Fruit fly (Drosophila melanogaster) whole organism, embryonic: Measurements from ENCODE around the gene Ras85D.

ENCODE experiments used
- CG10267 ChIP-seq: fragments of 200-800 bp; sonication (Bioruptor generic); optimal IDR thresholded peaks from 2 replicates; lab custom pipeline; 2018; ENCODE audit warnings: missing biosample characterization, mild to moderate bottlenecking, missing genetic modification characterization, moderate library complexity
- CG10979 ChIP-seq: fragments of 200-800 bp; sonication (Bioruptor generic); optimal IDR thresholded peaks from 2 replicates; lab custom pipeline; 2018; ENCODE audit warnings: missing biosample characterization, mild to moderate bottlenecking, missing genetic modification characterization, moderate library complexity
- CG12236 ChIP-seq: fragments of 200-800 bp; sonication (Bioruptor generic); optimal IDR thresholded peaks from 2 replicates; lab custom pipeline; 2016; ENCODE audit warnings: missing biosample characterization, missing genetic modification characterization
- CG15073 ChIP-seq: fragments of 200-800 bp; sonication (Bioruptor generic); optimal IDR thresholded peaks from 2 replicates; lab custom pipeline; 2016; ENCODE audit warnings: missing biosample characterization, missing genetic modification characterization
- CG1529 ChIP-seq: fragments of 200-800 bp; sonication (Bioruptor generic); optimal IDR thresholded peaks from 3 replicates; lab custom pipeline; 2018; ENCODE audit warnings: missing biosample characterization, missing genetic modification characterization
- CG15696 ChIP-seq: fragments of 200-800 bp; sonication (Bioruptor generic); optimal IDR thresholded peaks from 2 replicates; lab custom pipeline; 2019; ENCODE audit warnings: missing biosample characterization, mild to moderate bottlenecking, missing genetic modification characterization, moderate library complexity
- CG16815 ChIP-seq: fragments of 200-800 bp; sonication (Bioruptor generic); optimal IDR thresholded peaks from 3 replicates; lab custom pipeline; 2017; ENCODE audit warnings: missing biosample characterization, mild to moderate bottlenecking, missing genetic modification characterization
- CG16863 ChIP-seq: fragments of 200-800 bp; sonication (Bioruptor generic); optimal IDR thresholded peaks from 3 replicates; lab custom pipeline; 2016; ENCODE audit warnings: missing biosample characterization, missing genetic modification characterization
- CG18011 ChIP-seq: fragments of 200-800 bp; sonication (Bioruptor generic); optimal IDR thresholded peaks from 2 replicates; lab custom pipeline; 2017; ENCODE audit warnings: missing biosample characterization, missing genetic modification characterization, mild to moderate bottlenecking, moderate library complexity, missing genotype
- CG2202 ChIP-seq: fragments of 200-800 bp; sonication (Bioruptor generic); optimal IDR thresholded peaks from 2 replicates; lab custom pipeline; 2018; ENCODE audit warnings: missing biosample characterization, mild to moderate bottlenecking, missing genetic modification characterization
- CG2875 ChIP-seq: fragments of 200-800 bp; sonication (Bioruptor generic); optimal IDR thresholded peaks from 2 replicates; lab custom pipeline; 2017; ENCODE audit warnings: missing biosample characterization, mild to moderate bottlenecking, missing genetic modification characterization, missing genetic modification reagents
- CG31224 ChIP-seq: fragments of 200-800 bp; sonication (Bioruptor generic); IDR thresholded peaks from 2 replicates; pipeline ENCODE4 v1.3.6; 2022; ENCODE audit warnings: missing biosample characterization, missing genetic modification characterization
- CG31441 ChIP-seq: fragments of 200-800 bp; sonication (Bioruptor generic); IDR thresholded peaks from 2 replicates; pipeline ENCODE4 v1.3.6; 2022; ENCODE audit warnings: missing biosample characterization, missing genetic modification characterization
- CG33213 ChIP-seq: fragments of 200-800 bp; sonication (Bioruptor generic); optimal IDR thresholded peaks from 3 replicates; lab custom pipeline; 2016; ENCODE audit warnings: missing biosample characterization, missing genetic modification characterization
- CG3838 ChIP-seq: fragments of 200-800 bp; sonication (Bioruptor generic); optimal IDR thresholded peaks from 3 replicates; lab custom pipeline; 2016; ENCODE audit warnings: missing biosample characterization, missing genetic modification characterization
- CG3847 ChIP-seq: fragments of 200-800 bp; sonication (Bioruptor generic); IDR thresholded peaks from 2 replicates; pipeline ENCODE4 v1.3.6; 2022; ENCODE audit warnings: missing biosample characterization, missing genetic modification characterization
- CG4360 ChIP-seq: fragments of 200-800 bp; sonication (Bioruptor generic); IDR thresholded peaks from 2 replicates; pipeline ENCODE4 v1.3.6; 2022; ENCODE audit warnings: missing biosample characterization, missing genetic modification characterization
- CG4404 ChIP-seq: fragments of 200-800 bp; sonication (Bioruptor generic); IDR thresholded peaks from 2 replicates; pipeline ENCODE4 v1.3.6; 2022; ENCODE audit warnings: missing biosample characterization, missing genetic modification characterization
- CG7987 ChIP-seq: fragments of 200-800 bp; sonication (Bioruptor generic); optimal IDR thresholded peaks from 2 replicates; lab custom pipeline; 2018; ENCODE audit warnings: missing biosample characterization, mild to moderate bottlenecking, missing genetic modification characterization, moderate library complexity
- CG8478 ChIP-seq: fragments of >200 bp; optimal IDR thresholded peaks from 2 replicates; lab custom pipeline; 2018
- CG8924 ChIP-seq: fragments of 200-800 bp; optimal IDR thresholded peaks from 3 replicates; lab custom pipeline; 2019; ENCODE audit warnings: missing biosample characterization, mild to moderate bottlenecking, missing genetic modification characterization, moderate library complexity
- D ChIP-seq, 2 experiments: fragments of 200-800 bp in 1 of 2; fragments of >200 bp in 1 of 2; sonication (Bioruptor generic) in 1 of 2; optimal IDR thresholded peaks; 2 replicates in 1 of 2; 3 replicates in 1 of 2; lab custom pipeline; 2017; ENCODE audit warnings: mild to moderate bottlenecking in 1 of 2, missing biosample characterization in 1 of 2, missing genetic modification characterization in 1 of 2, missing genetic modification reagents in 1 of 2
- D19A ChIP-seq: fragments of 200-800 bp; optimal IDR thresholded peaks from 3 replicates; lab custom pipeline; 2019; ENCODE audit warnings: missing biosample characterization, mild to moderate bottlenecking, missing genetic modification characterization, moderate library complexity
- Deaf1 ChIP-seq: fragments of 200-800 bp; optimal IDR thresholded peaks from 3 replicates; lab custom pipeline; 2019; ENCODE audit warnings: missing biosample characterization, mild to moderate bottlenecking, missing genetic modification characterization, moderate library complexity
- Hr3 ChIP-seq: fragments of 200-800 bp; sonication (Bioruptor generic); optimal IDR thresholded peaks from 3 replicates; lab custom pipeline; 2016; ENCODE audit warnings: missing biosample characterization, missing genetic modification characterization
- Hsf ChIP-seq: fragments of 200-800 bp; sonication (Bioruptor generic); optimal IDR thresholded peaks from 3 replicates; lab custom pipeline; 2016; ENCODE audit warnings: missing biosample characterization, missing genetic modification characterization
- Max ChIP-seq: fragments of 200-800 bp; sonication (Bioruptor generic); optimal IDR thresholded peaks from 2 replicates; lab custom pipeline; 2016; ENCODE audit warnings: missing biosample characterization, mild to moderate bottlenecking, missing genetic modification characterization
- NFAT ChIP-seq: fragments of 200-800 bp; sonication (Bioruptor generic); IDR thresholded peaks from 2 replicates; pipeline ENCODE4 v1.3.6; 2022; ENCODE audit warnings: missing biosample characterization, missing genetic modification characterization
- NK7.1 ChIP-seq: fragments of 200-800 bp; sonication (Bioruptor generic); optimal IDR thresholded peaks from 3 replicates; lab custom pipeline; 2016; ENCODE audit warnings: missing biosample characterization, missing genetic modification characterization
- PHDP ChIP-seq: fragments of 200-800 bp; sonication (Bioruptor generic); optimal IDR thresholded peaks from 3 replicates; lab custom pipeline; 2018; ENCODE audit warnings: missing biosample characterization, mild to moderate bottlenecking, missing genetic modification characterization, moderate library complexity
- Sox100B ChIP-seq: fragments of 200-800 bp; sonication (Bioruptor generic); optimal IDR thresholded peaks from 3 replicates; lab custom pipeline; 2018; ENCODE audit warnings: missing biosample characterization, mild to moderate bottlenecking, missing genetic modification characterization
- ab ChIP-seq: fragments of 200-800 bp; sonication (Bioruptor generic); optimal IDR thresholded peaks from 2 replicates; lab custom pipeline; 2016; ENCODE audit warnings: missing biosample characterization, missing genetic modification characterization
- al ChIP-seq: fragments of 200-800 bp; sonication (Bioruptor generic); IDR thresholded peaks from 2 replicates; pipeline ENCODE4 v1.3.6; 2022; ENCODE audit warnings: missing biosample characterization, missing genetic modification characterization
- az2 ChIP-seq: fragments of 200-800 bp; sonication (Bioruptor generic); optimal IDR thresholded peaks from 3 replicates; lab custom pipeline; 2016; ENCODE audit warnings: missing biosample characterization, missing genetic modification characterization
- br ChIP-seq: fragments of >200 bp; optimal IDR thresholded peaks from 2 replicates; lab custom pipeline; 2017
- cad ChIP-seq: fragments of >200 bp; optimal IDR thresholded peaks from 2 replicates; lab custom pipeline; 2017; ENCODE audit warnings: missing biosample characterization, missing genetic modification characterization
- da ChIP-seq: fragments of 200-800 bp; sonication (Bioruptor generic); optimal IDR thresholded peaks from 2 replicates; lab custom pipeline; 2016; ENCODE audit warnings: missing biosample characterization, missing genetic modification characterization
- dan ChIP-seq: fragments of 200-800 bp; sonication (Bioruptor generic); IDR thresholded peaks from 2 replicates; pipeline ENCODE4 v1.3.6; 2022; ENCODE audit warnings: missing biosample characterization, missing genetic modification characterization
- disco-r ChIP-seq: fragments of 200-800 bp; sonication (Bioruptor generic); optimal IDR thresholded peaks from 2 replicates; lab custom pipeline; 2016; ENCODE audit warnings: missing biosample characterization, missing genetic modification characterization
- en ChIP-seq: fragments of 200-800 bp; sonication (Bioruptor generic); optimal IDR thresholded peaks from 2 replicates; lab custom pipeline; 2016; ENCODE audit warnings: missing biosample characterization, missing genetic modification characterization
- gfzf ChIP-seq: fragments of 200-800 bp; sonication (Bioruptor generic); optimal IDR thresholded peaks from 2 replicates; lab custom pipeline; 2016; ENCODE audit warnings: missing biosample characterization, mild to moderate bottlenecking, missing genetic modification characterization, moderate library complexity
- h ChIP-seq: fragments of >200 bp; optimal IDR thresholded peaks from 2 replicates; lab custom pipeline; 2017
- oc ChIP-seq: fragments of 200-800 bp; sonication (Bioruptor generic); optimal IDR thresholded peaks from 2 replicates; lab custom pipeline; 2018; ENCODE audit warnings: missing biosample characterization, mild to moderate bottlenecking, missing genetic modification characterization, moderate library complexity
- odd ChIP-seq: fragments of 200-800 bp; sonication (Bioruptor generic); optimal IDR thresholded peaks from 2 replicates; lab custom pipeline; 2017; ENCODE audit warnings: missing biosample characterization, mild to moderate bottlenecking, missing genetic modification characterization
- org-1 ChIP-seq: fragments of 200-800 bp; sonication (Bioruptor generic); optimal IDR thresholded peaks from 2 replicates; lab custom pipeline; 2017; ENCODE audit warnings: missing biosample characterization, missing genetic modification characterization
- psq ChIP-seq: fragments of 200-800 bp; sonication (Bioruptor generic); optimal IDR thresholded peaks from 2 replicates; lab custom pipeline; 2017; ENCODE audit warnings: missing biosample characterization, missing genetic modification characterization
- slp2 ChIP-seq: fragments of 200-800 bp; sonication (Bioruptor generic); optimal IDR thresholded peaks from 2 replicates; lab custom pipeline; 2016; ENCODE audit warnings: missing biosample characterization, missing genetic modification characterization
- stc ChIP-seq: fragments of 200-800 bp; sonication (Bioruptor generic); IDR thresholded peaks from 2 replicates; pipeline ENCODE4 v1.3.6; 2022; ENCODE audit warnings: missing biosample characterization, missing genetic modification characterization
- ttk ChIP-seq: fragments of 200-800 bp; sonication (Bioruptor generic); IDR thresholded peaks from 2 replicates; pipeline ENCODE4 v2.1.2; 2022; ENCODE audit warnings: missing biosample characterization, missing genetic modification characterization
- wdn ChIP-seq: fragments of 200-800 bp; sonication (Bioruptor generic); IDR thresholded peaks from 2 replicates; pipeline ENCODE4 v1.3.6; 2022; ENCODE audit warnings: missing biosample characterization, missing genetic modification characterization
- wek ChIP-seq: fragments of 200-800 bp; sonication (Bioruptor generic); optimal IDR thresholded peaks from 3 replicates; lab custom pipeline; 2018; ENCODE audit warnings: missing biosample characterization, mild to moderate bottlenecking, missing genetic modification characterization, moderate library complexity
- zen2 ChIP-seq: fragments of 200-800 bp; sonication (Bioruptor generic); IDR thresholded peaks from 3 replicates; pipeline ENCODE4 v1.3.6; 2022; ENCODE audit warnings: missing biosample characterization, missing genetic modification characterization; ENCODE audit not compliant: partially characterized antibody

Ras85D gene

dm6 chr3R:9555334-9555974 lies 42.6 kb upstream of the Ras85D start, which contains the start of the genes CG9386 and BckdhA (continued):
- peak; percentile 59 for TF ChIP-seq Hsf (GFP tag; lab: Kevin White, UChicago)
- no peak for TF ChIP-seq da (GFP tag; lab: Kevin White, UChicago)
- peak; percentile 29; the same call in 1 of the 2 replicates for TF ChIP-seq al (GFP tag; lab: Robert Waterston, UW)
- TF ChIP-seq CG8924, result peak; percentile 54
- no peak for TF ChIP-seq CG2875 (GFP tag; lab: Kevin White, UChicago)
- TF ChIP-seq CG10979, result peak; percentile 76
- TF ChIP-seq CG1529, result no peak
- peak; percentile 5 for TF ChIP-seq CG16863
- TF ChIP-seq NFAT (GFP tag; lab: Robert Waterston, UW), result peak; percentile 76
- no peak for TF ChIP-seq wek
- peak; percentile 52 for TF ChIP-seq Hr3
- peak; percentile 44; the same call in 1 of the 3 replicates for TF ChIP-seq zen2
- TF ChIP-seq CG2202 (tag; lab: Kevin White, UChicago), result no peak
- no peak for TF ChIP-seq psq
- no peak for TF ChIP-seq ab (GFP tag; lab: Kevin White, UChicago)
- no peak for TF ChIP-seq en (GFP tag; lab: Kevin White, UChicago)
- TF ChIP-seq h (lab: Kevin White, UChicago), result no peak
- TF ChIP-seq CG3847 (GFP tag; lab: Robert Waterston, UW), result no peak
- no peak for TF ChIP-seq CG16815 (GFP tag; lab: Kevin White, UChicago)
- no peak for TF ChIP-seq stc (GFP tag; lab: Robert Waterston, UW)
- TF ChIP-seq CG4404 (GFP tag; lab: Robert Waterston, UW), result no peak
- TF ChIP-seq CG4360 (GFP tag; lab: Robert Waterston, UW), result no peak
- TF ChIP-seq dan (GFP tag; lab: Robert Waterston, UW), result no peak
- peak; percentile 6 for TF ChIP-seq slp2
- peak; percentile 38 for TF ChIP-seq CG15696 (tag; lab: Kevin White, UChicago)
- peak; percentile 48 for TF ChIP-seq odd
- no peak for TF ChIP-seq NK7.1 (GFP tag; lab: Kevin White, UChicago)
- peak; percentile 38 for TF ChIP-seq D19A
- TF ChIP-seq CG33213 (GFP tag; lab: Kevin White, UChicago), result peak; percentile 17
- peak; percentile 2 for TF ChIP-seq CG18011 (GFP tag; lab: Kevin White, UChicago)
- TF ChIP-seq CG10267 (tag; lab: Kevin White, UChicago), result peak; percentile 57
- TF ChIP-seq org-1 (GFP tag; lab: Kevin White, UChicago), result no peak
- no peak for TF ChIP-seq CG12236 (GFP tag; lab: Kevin White, UChicago)
- no peak for TF ChIP-seq disco-r
- TF ChIP-seq CG8478 (lab: Kevin White, UChicago), result no peak
- TF ChIP-seq CG31224, result no peak
- no peak for TF ChIP-seq wdn
- TF ChIP-seq Deaf1 (tag; lab: Kevin White, UChicago), result no peak
- no peak for TF ChIP-seq D (optimal IDR thresholded peaks at IDR 0.05; lab: Kevin White, UChicago)
- no peak for TF ChIP-seq D (GFP tag; optimal IDR thresholded peaks at IDR 0.05; lab: Kevin White, UChicago)
- TF ChIP-seq cad (GFP tag; lab: Kevin White, UChicago), result no peak
- no peak for TF ChIP-seq oc (tag; lab: Kevin White, UChicago)
- TF ChIP-seq CG15073 (GFP tag; lab: Kevin White, UChicago), result no peak
- no peak for TF ChIP-seq br (lab: Kevin White, UChicago)
- TF ChIP-seq PHDP (tag; lab: Kevin White, UChicago), result peak; percentile 31
- TF ChIP-seq Sox100B, result no peak
- TF ChIP-seq gfzf (GFP tag; lab: Kevin White, UChicago), result no peak
- TF ChIP-seq CG7987 (GFP tag; lab: Kevin White, UChicago), result no peak
- TF ChIP-seq az2 (GFP tag; lab: Kevin White, UChicago), result peak; percentile 37
- peak; percentile 52; the same call in 1 of the 2 replicates for TF ChIP-seq CG31441 (GFP tag; lab: Robert Waterston, UW)
- peak; percentile 60 for TF ChIP-seq Max (GFP tag; lab: Kevin White, UChicago)
- TF ChIP-seq CG3838 (GFP tag; lab: Kevin White, UChicago), result no peak
- 0 out of 2 replicates have a peak, but pooled peaks have one; percentile 33 for TF ChIP-seq ttk (GFP tag; lab: Robert Waterston, UW)
